Fruit fly (Drosophila melanogaster): Measurements from ENCODE around the gene Ect3.

- TF ChIP-seq slou (GFP tag; optimal IDR thresholded peaks at IDR 0.05) (no peak), Gug (GFP tag; IDR thresholded peaks at IDR 0.05) (no peak), Ada2b (GFP tag; IDR thresholded peaks at IDR 0.05) (no peak)
These were observed 7.3 kb downstream of the Ect3 start for dm6 chr3R:12006417-12006816.

All from whole organism, embryonic.